Worm (Caenorhabditis elegans): ENCODE data around the gene pho-1.

DNA sequence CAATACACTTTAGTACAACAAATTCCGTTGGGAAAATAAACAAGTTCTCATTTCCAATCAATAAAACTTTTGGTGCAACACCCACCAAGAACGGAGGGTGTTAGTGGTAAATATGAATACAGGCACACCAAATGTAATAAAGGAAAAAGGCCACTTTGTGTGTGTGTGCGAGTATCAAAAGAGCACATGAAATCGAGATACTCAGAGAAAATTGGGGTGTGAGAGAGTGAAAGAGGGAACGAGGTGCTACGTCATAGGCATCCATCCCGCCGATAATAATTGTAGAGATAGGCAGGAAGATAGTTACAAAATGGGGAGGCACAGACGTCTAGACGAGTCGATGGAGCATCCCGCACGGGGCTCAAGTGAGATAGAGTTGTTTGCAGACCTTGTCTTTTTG is 7.9 kb downstream of the pho-1 start:
- TF ChIP-seq ztf-4 (tag; optimal IDR thresholded peaks at IDR 0.05) = no peak
- TF ChIP-seq snpc-4 (tag; optimal IDR thresholded peaks at IDR 0.05) = no peak
- no peak for TF ChIP-seq unc-62 (GFP tag; optimal IDR thresholded peaks at IDR 0.05)
- TF ChIP-seq nhr-28 (tag; optimal IDR thresholded peaks at IDR 0.05) = no peak
- no peak for TF ChIP-seq ceh-16 (tag; optimal IDR thresholded peaks at IDR 0.05)
- TF ChIP-seq nhr-11 (tag; optimal IDR thresholded peaks at IDR 0.05) = no peak
- no peak for TF ChIP-seq nhr-77 (tag; optimal IDR thresholded peaks at IDR 0.05)
- no peak for TF ChIP-seq fkh-2 (tag; optimal IDR thresholded peaks at IDR 0.05)
- no peak for TF ChIP-seq tbx-2 (tag; optimal IDR thresholded peaks at IDR 0.05)
- TF ChIP-seq daf-12 (tag; optimal IDR thresholded peaks at IDR 0.05) = no peak
- no peak for TF ChIP-seq fkh-10 (GFP tag; optimal IDR thresholded peaks at IDR 0.05)
- TF ChIP-seq egl-27 (tag; optimal IDR thresholded peaks at IDR 0.05) = no peak
- no peak for TF ChIP-seq aly-2 (tag; optimal IDR thresholded peaks at IDR 0.05)

Measured in whole organism, L3 larva.